Worm (Caenorhabditis elegans) whole organism, early embryonic: Measurements from ENCODE around the gene Y43F8C.5.

Source experiments
- F13C5.2 ChIP-seq: sonication (generic microtip); optimal IDR thresholded peaks from 2 replicates; lab custom pipeline; 2017; ENCODE audit warnings: mild to moderate bottlenecking, missing genetic modification characterization, inconsistent platforms, missing compliant biosample characterization
- ama-1 ChIP-seq: fragments of 150-350 bp; optimal IDR thresholded peaks from 2 replicates; lab custom pipeline; 2014
- ceh-13 ChIP-seq: fragments of 200-800 bp; sonication (Bioruptor generic); optimal IDR thresholded peaks from 2 replicates; lab custom pipeline; 2018; ENCODE audit warnings: mild to moderate bottlenecking, missing genetic modification characterization, missing compliant biosample characterization
- ceh-36 ChIP-seq: sonication (generic microtip); optimal IDR thresholded peaks from 2 replicates; lab custom pipeline; 2016; ENCODE audit warnings: missing genetic modification characterization, inconsistent platforms, missing compliant biosample characterization
- flt-1 ChIP-seq: fragments of 200-800 bp; sonication (Bioruptor generic); IDR thresholded peaks from 2 replicates; pipeline ENCODE4 v1.3.6; 2022; ENCODE audit warnings: missing genetic modification characterization, missing compliant biosample characterization
- pes-1 ChIP-seq: fragments of 200-800 bp; sonication (Bioruptor generic); IDR thresholded peaks from 2 replicates; pipeline ENCODE4 v1.3.6; 2022; ENCODE audit warnings: missing genetic modification reagents, missing genetic modification characterization, missing compliant biosample characterization
- tbx-11 ChIP-seq: fragments of 200-800 bp; sonication (Bioruptor generic); IDR thresholded peaks from 2 replicates; pipeline ENCODE4 v1.3.6; 2022; ENCODE audit warnings: missing genetic modification characterization, missing compliant biosample characterization
- tbx-37 ChIP-seq: fragments of 200-800 bp; sonication (Bioruptor generic); conservative IDR thresholded peaks from 2 replicates; pipeline ENCODE4 v1.3.6; 2022; ENCODE audit warnings: missing genetic modification reagents, missing genetic modification characterization, missing compliant biosample characterization

DNA sequence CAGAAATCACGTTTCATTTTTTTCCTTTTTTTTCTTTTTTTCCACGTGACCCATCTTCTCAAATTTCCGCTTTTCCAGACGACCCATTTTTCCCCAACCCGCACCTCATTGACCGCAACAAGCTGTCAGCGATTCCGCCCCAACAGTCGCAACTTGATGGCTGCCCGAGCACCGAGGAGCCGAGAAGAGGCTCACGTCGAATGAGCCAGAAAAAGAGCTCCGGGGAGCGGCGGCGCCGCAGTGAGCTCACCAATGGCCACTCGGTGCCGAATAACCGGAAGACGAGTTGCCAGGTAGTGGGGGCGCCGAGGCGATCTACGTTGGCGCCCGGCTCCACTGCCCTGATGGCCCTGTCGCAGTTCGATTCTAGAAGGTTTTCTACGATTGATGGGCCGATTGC lies 41.6 kb downstream of the Y43F8C.5 start:
- TF ChIP-seq ceh-36 (no peak), ama-1 (no peak), pes-1 (GFP tag; lab: Robert Waterston, UW) (no peak), tbx-11 (GFP tag; lab: Robert Waterston, UW) (no peak), flt-1 (GFP tag; lab: Robert Waterston, UW) (no peak), ceh-13 (GFP tag; lab: Kevin White, UChicago) (no peak), F13C5.2 (tag; lab: Kevin White, UChicago) (no peak), tbx-37 (GFP tag; lab: Robert Waterston, UW) (no peak)
